Fruit fly (Drosophila melanogaster) whole organism, embryonic: Measurements from ENCODE around the gene kud.

Source experiments
- Asciz ChIP-seq: fragments of 200-800 bp; sonication (Bioruptor generic); optimal IDR thresholded peaks from 2 replicates; lab custom pipeline; 2017; ENCODE audit warnings: missing biosample characterization, mild to moderate bottlenecking, missing genetic modification characterization, missing genetic modification reagents
- B-H2 ChIP-seq: fragments of 200-800 bp; sonication (Bioruptor generic); optimal IDR thresholded peaks from 2 replicates; lab custom pipeline; 2018; ENCODE audit warnings: missing biosample characterization, mild to moderate bottlenecking, missing genetic modification characterization
- CG10274 ChIP-seq: fragments of 200-800 bp; sonication (Bioruptor generic); optimal IDR thresholded peaks from 3 replicates; lab custom pipeline; 2017; ENCODE audit warnings: missing biosample characterization, mild to moderate bottlenecking, missing genetic modification characterization
- CG10462 ChIP-seq: fragments of 200-800 bp; sonication (Bioruptor generic); optimal IDR thresholded peaks from 2 replicates; lab custom pipeline; 2016; ENCODE audit warnings: missing biosample characterization, missing genetic modification characterization
- CG10565 ChIP-seq: fragments of 200-800 bp; sonication (Bioruptor generic); optimal IDR thresholded peaks from 3 replicates; lab custom pipeline; 2016; ENCODE audit warnings: missing biosample characterization, mild to moderate bottlenecking, missing genetic modification characterization
- CG11247 ChIP-seq: fragments of 200-800 bp; sonication (Bioruptor generic); IDR thresholded peaks from 2 replicates; pipeline ENCODE4 v1.3.6; 2022; ENCODE audit warnings: missing biosample characterization, missing genetic modification characterization
- CG11504 ChIP-seq: fragments of 200-800 bp; sonication (Bioruptor generic); optimal IDR thresholded peaks from 3 replicates; lab custom pipeline; 2019; ENCODE audit warnings: missing biosample characterization, mild to moderate bottlenecking, missing genetic modification characterization, moderate library complexity
- CG12769 ChIP-seq: fragments of 200-800 bp; sonication (Bioruptor generic); optimal IDR thresholded peaks from 2 replicates; lab custom pipeline; 2019; ENCODE audit warnings: missing biosample characterization, mild to moderate bottlenecking, missing genetic modification characterization, moderate library complexity
- CG13894 ChIP-seq: fragments of 200-800 bp; sonication (Bioruptor generic); optimal IDR thresholded peaks from 3 replicates; lab custom pipeline; 2018; ENCODE audit warnings: missing biosample characterization, mild to moderate bottlenecking, missing genetic modification characterization, moderate library complexity
- CG15269 ChIP-seq: fragments of 200-800 bp; sonication (Bioruptor generic); optimal IDR thresholded peaks from 2 replicates; lab custom pipeline; 2018; ENCODE audit warnings: missing biosample characterization, mild to moderate bottlenecking, missing genetic modification characterization, moderate library complexity
- CG31365 ChIP-seq: fragments of 200-800 bp; sonication (Bioruptor generic); optimal IDR thresholded peaks from 2 replicates; lab custom pipeline; 2018; ENCODE audit warnings: missing biosample characterization, mild to moderate bottlenecking, missing genetic modification characterization
- CG34376 ChIP-seq: fragments of 200-800 bp; sonication (Bioruptor generic); optimal IDR thresholded peaks from 2 replicates; lab custom pipeline; 2018; ENCODE audit warnings: missing biosample characterization, mild to moderate bottlenecking, missing genetic modification characterization
- CG3838 ChIP-seq: fragments of 200-800 bp; sonication (Bioruptor generic); optimal IDR thresholded peaks from 3 replicates; lab custom pipeline; 2016; ENCODE audit warnings: missing biosample characterization, missing genetic modification characterization
- CG5180 ChIP-seq: fragments of 200-800 bp; sonication (Bioruptor generic); optimal IDR thresholded peaks from 3 replicates; lab custom pipeline; 2017; ENCODE audit warnings: missing biosample characterization, missing genetic modification characterization, mild to moderate bottlenecking, moderate library complexity, missing genetic modification reagents
- CG6254 ChIP-seq: fragments of 200-800 bp; sonication (Bioruptor generic); optimal IDR thresholded peaks from 3 replicates; lab custom pipeline; 2017; ENCODE audit warnings: mild to moderate bottlenecking, missing biosample characterization, missing genetic modification reagents, missing genetic modification characterization
- CG8281 ChIP-seq: fragments of 200-800 bp; sonication (Bioruptor generic); optimal IDR thresholded peaks from 2 replicates; lab custom pipeline; 2018; ENCODE audit warnings: missing biosample characterization, mild to moderate bottlenecking, missing genetic modification characterization, moderate library complexity
- CG8290 ChIP-seq, 3 experiments: fragments of 200-800 bp; sonication (Bioruptor generic); optimal IDR thresholded peaks; 2 replicates each; lab custom pipeline; 2016 to 2019; ENCODE audit warnings: missing biosample characterization in 3 of 3, missing genetic modification characterization in 3 of 3, mild to moderate bottlenecking in 2 of 3, moderate library complexity in 1 of 3
- CG9727 ChIP-seq: fragments of 200-800 bp; sonication (Bioruptor generic); optimal IDR thresholded peaks from 3 replicates; lab custom pipeline; 2017; ENCODE audit warnings: missing biosample characterization, mild to moderate bottlenecking, missing genetic modification characterization
- CG9817 ChIP-seq: fragments of 200-800 bp; sonication (Bioruptor generic); optimal IDR thresholded peaks from 2 replicates; lab custom pipeline; 2018; ENCODE audit warnings: missing biosample characterization, mild to moderate bottlenecking, missing genetic modification characterization, moderate library complexity
- CHES-1-like ChIP-seq: fragments of 200-800 bp; sonication (Bioruptor generic); optimal IDR thresholded peaks from 2 replicates; lab custom pipeline; 2016; ENCODE audit warnings: missing biosample characterization, missing genetic modification characterization
- Ets65A ChIP-seq: fragments of 200-800 bp; sonication (Bioruptor generic); peaks from one replicate; lab custom pipeline; 2016; ENCODE audit warnings: missing biosample characterization, missing genetic modification characterization
- Fer3 ChIP-seq: fragments of 200-800 bp; sonication (Bioruptor generic); optimal IDR thresholded peaks from 2 replicates; lab custom pipeline; 2018; ENCODE audit warnings: missing biosample characterization, mild to moderate bottlenecking, missing genetic modification characterization, moderate library complexity
- GATAe ChIP-seq: fragments of 200-800 bp; sonication (Bioruptor generic); conservative IDR thresholded peaks from 2 replicates; pipeline ENCODE4 v1.3.6; 2022; ENCODE audit warnings: missing biosample characterization, missing genetic modification characterization
- Hmr ChIP-seq: fragments of 200-800 bp; sonication (Bioruptor generic); optimal IDR thresholded peaks from 3 replicates; lab custom pipeline; 2017; ENCODE audit warnings: mild to moderate bottlenecking, missing biosample characterization, missing genetic modification reagents, missing genetic modification characterization
- Hr51 ChIP-seq, 2 experiments: fragments of 200-800 bp; sonication (Bioruptor generic); optimal IDR thresholded peaks; 2 replicates in 1 of 2; 3 replicates in 1 of 2; lab custom pipeline; 2016 to 2018; ENCODE audit warnings: missing biosample characterization in 2 of 2, missing genetic modification characterization in 2 of 2, mild to moderate bottlenecking in 1 of 2, moderate library complexity in 1 of 2
- Jarid2 ChIP-seq: fragments of 200-800 bp; sonication (Bioruptor generic); optimal IDR thresholded peaks from 3 replicates; lab custom pipeline; 2017; ENCODE audit warnings: mild to moderate bottlenecking, missing biosample characterization, missing genetic modification reagents, missing genetic modification characterization
- Lhr ChIP-seq: fragments of 200-800 bp; sonication (Bioruptor generic); optimal IDR thresholded peaks from 3 replicates; lab custom pipeline; 2017; ENCODE audit warnings: mild to moderate bottlenecking, missing biosample characterization, missing genetic modification reagents, missing genetic modification characterization
- Pdp1 ChIP-seq, 2 experiments: fragments of 200-800 bp; sonication (Bioruptor generic); optimal IDR thresholded peaks; 3 replicates each; lab custom pipeline; 2016; ENCODE audit warnings: missing biosample characterization in 2 of 2, missing genetic modification characterization in 2 of 2, mild to moderate bottlenecking in 1 of 2, moderate library complexity in 1 of 2
- ara ChIP-seq: fragments of 200-800 bp; sonication (Bioruptor generic); IDR thresholded peaks from 2 replicates; pipeline ENCODE4 v1.3.6; 2022; ENCODE audit warnings: missing biosample characterization, missing genetic modification characterization
- bsh ChIP-seq, 2 experiments: fragments of 200-800 bp; sonication (Bioruptor generic); optimal IDR thresholded peaks; 2 replicates each; lab custom pipeline; 2017 to 2018; ENCODE audit warnings: mild to moderate bottlenecking in 2 of 2, missing biosample characterization in 2 of 2, missing genetic modification characterization in 2 of 2, moderate library complexity in 1 of 2
- cad ChIP-seq: fragments of >200 bp; optimal IDR thresholded peaks from 2 replicates; lab custom pipeline; 2017; ENCODE audit warnings: missing biosample characterization, missing genetic modification characterization
- caup ChIP-seq: fragments of 200-800 bp; sonication (Bioruptor generic); optimal IDR thresholded peaks from 3 replicates; lab custom pipeline; 2017; ENCODE audit warnings: missing biosample characterization, mild to moderate bottlenecking, missing genetic modification characterization, moderate library complexity; ENCODE audit not compliant: severe bottlenecking
- corto ChIP-seq: fragments of 200-800 bp; sonication (Bioruptor generic); optimal IDR thresholded peaks from 2 replicates; lab custom pipeline; 2016; ENCODE audit warnings: missing biosample characterization, mild to moderate bottlenecking, missing genetic modification characterization, moderate library complexity
- cwo ChIP-seq: fragments of 200-800 bp; sonication (Bioruptor generic); optimal IDR thresholded peaks from 3 replicates; lab custom pipeline; 2017; ENCODE audit warnings: missing biosample characterization, missing genetic modification characterization, mild to moderate bottlenecking, moderate library complexity, missing genetic modification reagents
- exex ChIP-seq: fragments of 200-800 bp; sonication (Bioruptor generic); optimal IDR thresholded peaks from 4 replicates; lab custom pipeline; 2018; ENCODE audit warnings: missing biosample characterization, mild to moderate bottlenecking, missing genetic modification characterization, moderate library complexity
- gsb ChIP-seq: fragments of 200-800 bp; sonication (Bioruptor generic); IDR thresholded peaks from 2 replicates; pipeline ENCODE4 v1.3.6; 2022; ENCODE audit warnings: missing biosample characterization, missing genetic modification characterization
- inv ChIP-seq: fragments of 200-800 bp; sonication (Bioruptor generic); IDR thresholded peaks from 2 replicates; pipeline ENCODE4 v1.3.6; 2022; ENCODE audit warnings: missing biosample characterization, missing genetic modification characterization; ENCODE audit not compliant: partially characterized antibody
- kni ChIP-seq: fragments of 200-800 bp; sonication (Bioruptor generic); optimal IDR thresholded peaks from 3 replicates; lab custom pipeline; 2017; ENCODE audit warnings: mild to moderate bottlenecking, missing biosample characterization, missing genetic modification reagents, missing genetic modification characterization
- lab ChIP-seq: fragments of 200-800 bp; sonication (Bioruptor generic); optimal IDR thresholded peaks from 3 replicates; lab custom pipeline; 2017; ENCODE audit warnings: missing biosample characterization, missing genetic modification characterization, mild to moderate bottlenecking, moderate library complexity, missing genetic modification reagents
- nau ChIP-seq: fragments of 200-800 bp; sonication (Bioruptor generic); optimal IDR thresholded peaks from 3 replicates; lab custom pipeline; 2017; ENCODE audit warnings: missing biosample characterization, mild to moderate bottlenecking, missing genetic modification characterization, missing genetic modification reagents
- schlank ChIP-seq: fragments of 200-800 bp; sonication (Bioruptor generic); optimal IDR thresholded peaks from 2 replicates; lab custom pipeline; 2018; ENCODE audit warnings: missing biosample characterization, mild to moderate bottlenecking, missing genetic modification characterization
- sd ChIP-seq: fragments of 200-800 bp; sonication (Bioruptor generic); optimal IDR thresholded peaks from 3 replicates; lab custom pipeline; 2018; ENCODE audit warnings: missing biosample characterization, mild to moderate bottlenecking, missing genetic modification characterization, moderate library complexity
- sr ChIP-seq: fragments of 200-800 bp; sonication (Bioruptor generic); IDR thresholded peaks from 3 replicates; pipeline ENCODE4 v1.3.6; 2022; ENCODE audit warnings: missing biosample characterization, missing genetic modification characterization
- sug ChIP-seq: fragments of 200-800 bp; optimal IDR thresholded peaks from 2 replicates; lab custom pipeline; 2019; ENCODE audit warnings: missing biosample characterization, mild to moderate bottlenecking, missing genetic modification characterization, moderate library complexity
- vnd ChIP-seq: fragments of 200-800 bp; sonication (Bioruptor generic); IDR thresholded peaks from 3 replicates; pipeline ENCODE4 v1.3.6; 2022; ENCODE audit warnings: missing biosample characterization, missing genetic modification characterization; ENCODE audit not compliant: partially characterized antibody
- vvl ChIP-seq: fragments of 200-800 bp; sonication (Bioruptor generic); IDR thresholded peaks from 2 replicates; pipeline ENCODE4 v1.3.6; 2022; ENCODE audit warnings: missing biosample characterization, missing genetic modification characterization

kud gene

DNA sequence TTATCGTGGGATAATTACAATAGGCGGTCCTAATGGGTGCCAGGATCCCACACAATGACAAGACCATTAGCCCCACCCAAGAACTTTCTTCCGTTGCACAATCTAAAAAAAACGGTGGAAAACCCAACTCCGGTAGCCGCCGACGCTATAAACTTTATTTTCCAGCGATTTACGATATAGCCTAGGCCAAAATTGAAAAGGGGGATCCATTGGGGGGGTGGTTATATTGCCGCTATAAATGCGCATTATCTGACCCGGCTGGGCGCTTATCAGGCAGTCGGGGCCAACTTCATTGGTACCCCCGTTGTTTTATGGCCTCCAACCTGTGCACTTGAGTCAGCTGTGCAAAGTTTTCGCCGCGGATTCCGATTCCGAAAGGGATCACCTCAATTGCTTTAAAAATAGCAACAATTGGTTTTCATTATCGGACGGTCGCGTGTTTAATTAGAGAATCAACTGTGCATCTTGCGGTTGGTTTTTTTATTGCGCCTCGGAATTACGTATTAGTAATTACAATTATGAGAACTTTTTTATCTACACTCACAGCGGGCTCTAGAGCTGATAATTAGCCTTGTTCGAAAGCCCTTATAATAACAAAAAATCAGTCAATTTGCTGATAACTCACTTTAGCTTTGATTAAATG lies 41.0 kb downstream of the kud start (continued):
- TF ChIP-seq sr (GFP tag; lab: Robert Waterston, UW) (peak; percentile 40; the same call in 1 of the 3 replicates), CG15269 (tag; lab: Kevin White, UChicago) (peak; percentile 40), CG11247 (GFP tag; lab: Robert Waterston, UW) (0 out of 2 replicates have a peak, but pooled peaks have one; percentile 28), Lhr (no peak), exex (tag; lab: Kevin White, UChicago) (peak; percentile 87), gsb (peak; percentile 38; the same call in 1 of the 2 replicates), CG9817 (tag; lab: Kevin White, UChicago) (peak; percentile 10), Asciz (GFP tag; lab: Kevin White, UChicago) (peak; percentile 58), CG5180 (GFP tag; lab: Kevin White, UChicago) (peak; percentile 22), CG8290 (GFP tag; optimal IDR thresholded peaks at IDR 0.05; lab: Kevin White, UChicago) (no peak), CG8290 (tag; optimal IDR thresholded peaks at IDR 0.05; lab: Kevin White, UChicago) (peak in 1 of 2 experiments; percentile 55), cwo (peak; percentile 75), kni (GFP tag; lab: Kevin White, UChicago) (peak; percentile 19), CG31365 (tag; lab: Kevin White, UChicago) (peak; percentile 28), corto (GFP tag; lab: Kevin White, UChicago) (peak; percentile 63), CG10462 (GFP tag; lab: Kevin White, UChicago) (no peak), lab (peak; percentile 72), sug (tag; lab: Kevin White, UChicago) (peak; percentile 96), CG9727 (GFP tag; lab: Kevin White, UChicago) (peak; percentile 28), Hr51 (GFP tag; optimal IDR thresholded peaks at IDR 0.05; lab: Kevin White, UChicago) (peak in 1 of 2 experiments; percentile 60), CG6254 (GFP tag; lab: Kevin White, UChicago) (peak; percentile 66), schlank (tag; lab: Kevin White, UChicago) (peak; percentile 66), inv (GFP tag; lab: Robert Waterston, UW) (no peak), GATAe (peak; percentile 82), nau (GFP tag; lab: Kevin White, UChicago) (peak; percentile 44), vvl (GFP tag; lab: Robert Waterston, UW) (peak; percentile 29; the same call in 1 of the 2 replicates), Jarid2 (peak; percentile 45), Fer3 (tag; lab: Kevin White, UChicago) (peak; percentile 27), ara (GFP tag; lab: Robert Waterston, UW) (0 out of 2 replicates have a peak, but pooled peaks have one; percentile 15), CG10274 (GFP tag; lab: Kevin White, UChicago) (peak; percentile 9), Pdp1 (GFP tag; optimal IDR thresholded peaks at IDR 0.05; lab: Kevin White, UChicago) (peak in 1 of 2 experiments; percentile 54), vnd (no peak), bsh (GFP tag; optimal IDR thresholded peaks at IDR 0.05; lab: Kevin White, UChicago) (peak in 1 of 2 experiments; percentile 42), CG10565 (GFP tag; lab: Kevin White, UChicago) (no peak), caup (peak; percentile 65), CG12769 (tag; lab: Kevin White, UChicago) (peak; percentile 19), CG3838 (GFP tag; lab: Kevin White, UChicago) (no peak), CG34376 (peak; percentile 75), CG8281 (tag; lab: Kevin White, UChicago) (peak; percentile 23), CHES-1-like (GFP tag; lab: Kevin White, UChicago) (no peak), Hmr (GFP tag; lab: Kevin White, UChicago) (peak; percentile 61), CG13894 (peak; percentile 76), CG11504 (tag; lab: Kevin White, UChicago) (peak; percentile 56), cad (peak; percentile 59), B-H2 (GFP tag; lab: Kevin White, UChicago) (peak; percentile 9), Ets65A (peak; percentile 62), sd (peak; percentile 43)
